Worm (Caenorhabditis elegans) whole organism, early embryonic: ENCODE results near the gene ard-1.

Source experiments
- aly-1 ChIP-seq: sonication (generic microtip); optimal IDR thresholded peaks from 2 replicates; lab custom pipeline; 2016; ENCODE audit warnings: missing genetic modification characterization, missing compliant biosample characterization
- ama-1 ChIP-seq: fragments of 150-350 bp; optimal IDR thresholded peaks from 2 replicates; lab custom pipeline; 2014
- ceh-13 ChIP-seq: fragments of 200-800 bp; sonication (Bioruptor generic); optimal IDR thresholded peaks from 2 replicates; lab custom pipeline; 2018; ENCODE audit warnings: mild to moderate bottlenecking, missing genetic modification characterization, missing compliant biosample characterization
- ceh-36 ChIP-seq: sonication (generic microtip); optimal IDR thresholded peaks from 2 replicates; lab custom pipeline; 2016; ENCODE audit warnings: missing genetic modification characterization, inconsistent platforms, missing compliant biosample characterization
- flt-1 ChIP-seq: fragments of 200-800 bp; sonication (Bioruptor generic); IDR thresholded peaks from 2 replicates; pipeline ENCODE4 v1.3.6; 2022; ENCODE audit warnings: missing genetic modification characterization, missing compliant biosample characterization
- hnd-1 ChIP-seq: sonication (generic microtip); optimal IDR thresholded peaks from 2 replicates; lab custom pipeline; 2016; ENCODE audit warnings: missing genetic modification characterization, missing compliant biosample characterization
- pes-1 ChIP-seq: fragments of 200-800 bp; sonication (Bioruptor generic); IDR thresholded peaks from 2 replicates; pipeline ENCODE4 v1.3.6; 2022; ENCODE audit warnings: missing genetic modification reagents, missing genetic modification characterization, missing compliant biosample characterization
- scrt-1 ChIP-seq: fragments of 200-800 bp; sonication (Bioruptor generic); IDR thresholded peaks from 2 replicates; pipeline ENCODE4 v1.3.6; 2022; ENCODE audit warnings: missing genetic modification characterization, missing compliant biosample characterization
- tbx-37 ChIP-seq: fragments of 200-800 bp; sonication (Bioruptor generic); conservative IDR thresholded peaks from 2 replicates; pipeline ENCODE4 v1.3.6; 2022; ENCODE audit warnings: missing genetic modification reagents, missing genetic modification characterization, missing compliant biosample characterization

DNA sequence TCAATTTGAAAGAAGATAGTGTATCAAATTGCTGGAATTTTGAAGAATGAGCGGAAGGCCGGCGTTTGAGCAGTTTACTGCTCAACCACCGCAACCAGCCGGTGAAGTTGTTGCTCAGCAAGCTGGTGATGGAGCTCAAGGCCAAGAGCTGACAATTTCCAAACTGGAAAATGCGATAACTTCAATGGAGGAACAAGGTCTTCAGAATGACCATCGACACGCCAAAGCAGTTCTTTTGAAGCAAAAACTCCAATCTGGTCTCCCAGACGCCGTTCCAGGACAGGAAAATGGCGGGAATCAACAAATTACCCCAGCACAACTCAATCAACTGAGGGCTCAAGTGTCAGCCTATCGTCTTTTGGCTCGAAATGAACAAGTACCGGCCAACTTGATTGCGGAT, 5.1 kb upstream of the ard-1 start:
- TF ChIP-seq hnd-1 (tag; lab: Kevin White, UChicago) (no peak), flt-1 (no peak), ama-1 (lab: Kevin White, UChicago) (no peak), ceh-36 (no peak), scrt-1 (GFP tag; lab: Robert Waterston, UW) (no peak), aly-1 (tag; lab: Kevin White, UChicago) (no peak), ceh-13 (GFP tag; lab: Kevin White, UChicago) (no peak), pes-1 (GFP tag; lab: Robert Waterston, UW) (no peak), tbx-37 (GFP tag; lab: Robert Waterston, UW) (no peak)
